Worm (Caenorhabditis elegans) whole organism, early embryonic: ENCODE data around the gene C53C7.3.

Experiments used
- B0310.2 ChIP-seq: sonication (generic microtip); optimal IDR thresholded peaks from 2 replicates; lab custom pipeline; 2016; ENCODE audit warnings: mild to moderate bottlenecking, missing genetic modification characterization, missing compliant biosample characterization
- F13C5.2 ChIP-seq: sonication (generic microtip); optimal IDR thresholded peaks from 2 replicates; lab custom pipeline; 2017; ENCODE audit warnings: mild to moderate bottlenecking, missing genetic modification characterization, inconsistent platforms, missing compliant biosample characterization
- ama-1 ChIP-seq: fragments of 150-350 bp; optimal IDR thresholded peaks from 2 replicates; lab custom pipeline; 2014
- ceh-36 ChIP-seq: sonication (generic microtip); optimal IDR thresholded peaks from 2 replicates; lab custom pipeline; 2016; ENCODE audit warnings: missing genetic modification characterization, inconsistent platforms, missing compliant biosample characterization
- flt-1 ChIP-seq: fragments of 200-800 bp; sonication (Bioruptor generic); IDR thresholded peaks from 2 replicates; pipeline ENCODE4 v1.3.6; 2022; ENCODE audit warnings: missing genetic modification characterization, missing compliant biosample characterization
- hmbx-1 ChIP-seq: sonication (generic microtip); optimal IDR thresholded peaks from 2 replicates; lab custom pipeline; 2016; ENCODE audit warnings: mild to moderate bottlenecking, missing genetic modification characterization, missing compliant biosample characterization
- hmg-4 ChIP-seq: fragments of 200-800 bp; sonication (Bioruptor generic); optimal IDR thresholded peaks from 2 replicates; lab custom pipeline; 2018; ENCODE audit warnings: mild to moderate bottlenecking, missing genetic modification characterization, missing compliant biosample characterization
- scrt-1 ChIP-seq: fragments of 200-800 bp; sonication (Bioruptor generic); IDR thresholded peaks from 2 replicates; pipeline ENCODE4 v1.3.6; 2022; ENCODE audit warnings: missing genetic modification characterization, missing compliant biosample characterization
- tbx-37 ChIP-seq: fragments of 200-800 bp; sonication (Bioruptor generic); conservative IDR thresholded peaks from 2 replicates; pipeline ENCODE4 v1.3.6; 2022; ENCODE audit warnings: missing genetic modification reagents, missing genetic modification characterization, missing compliant biosample characterization

DNA sequence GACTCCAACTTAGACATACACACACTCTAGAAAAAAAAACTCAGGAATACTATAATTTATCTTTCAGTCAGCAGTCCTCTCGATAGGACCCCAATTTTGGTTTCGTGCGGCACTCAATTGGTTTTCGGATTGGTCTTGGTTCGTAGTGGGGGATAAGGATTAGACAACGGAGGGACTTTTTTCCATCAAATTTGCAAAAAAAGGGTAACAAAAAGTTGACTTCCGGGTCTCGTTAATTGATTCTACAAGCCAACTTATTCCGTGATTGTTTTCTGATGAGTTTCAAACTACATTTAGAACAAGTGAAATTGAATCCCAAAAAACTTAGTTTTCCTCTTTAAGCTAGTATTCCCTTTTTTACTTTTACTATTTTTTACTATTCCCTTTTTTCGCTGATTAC is 14.0 kb upstream of the C53C7.3 start:
- no peak for TF ChIP-seq ama-1 (lab: Kevin White, UChicago)
- no peak for TF ChIP-seq scrt-1 (GFP tag; lab: Robert Waterston, UW)
- TF ChIP-seq F13C5.2 (tag; lab: Kevin White, UChicago) = no peak
- TF ChIP-seq hmg-4 (GFP tag; lab: Kevin White, UChicago) = no peak
- TF ChIP-seq B0310.2 = no peak
- TF ChIP-seq tbx-37 = no peak
- no peak for TF ChIP-seq ceh-36 (tag; lab: Kevin White, UChicago)
- TF ChIP-seq hmbx-1 (tag; lab: Kevin White, UChicago) = no peak
- no peak for TF ChIP-seq flt-1 (GFP tag; lab: Robert Waterston, UW)
